Fruit fly (Drosophila melanogaster) whole organism, wandering third instar larva: Measurements from ENCODE around the gene CG33160.

Experiments
- Abd-B ChIP-seq: fragments of >200 bp; optimal IDR thresholded peaks from 2 replicates; lab custom pipeline; 2017; ENCODE audit warnings: missing biosample characterization, missing genetic modification characterization
- CG32264 ChIP-seq: fragments of 200-800 bp; sonication (Bioruptor generic); optimal IDR thresholded peaks from 2 replicates; lab custom pipeline; 2016; ENCODE audit warnings: missing biosample characterization, missing genetic modification characterization
- CrebA ChIP-seq: fragments of 200-800 bp; sonication (Bioruptor generic); optimal IDR thresholded peaks from 2 replicates; lab custom pipeline; 2016; ENCODE audit warnings: missing biosample characterization, mild to moderate bottlenecking, missing genetic modification characterization, borderline replicate concordance
- Dfd ChIP-seq: fragments of >200 bp; optimal IDR thresholded peaks from 2 replicates; lab custom pipeline; 2017; ENCODE audit warnings: missing biosample characterization, missing genetic modification characterization
- Dif ChIP-seq: fragments of 200-275, 200-300 bp; sonication (Bioruptor generic); optimal IDR thresholded peaks from 2 replicates; lab custom pipeline; 2018; ENCODE audit warnings: missing biosample characterization, missing genetic modification characterization; ENCODE audit not compliant: partially characterized antibody
- GATAd ChIP-seq: sonication (Bioruptor generic); optimal IDR thresholded peaks from 2 replicates; lab custom pipeline; 2016; ENCODE audit warnings: missing biosample characterization, missing genetic modification characterization
- HLH106 ChIP-seq: fragments of 200-800 bp; optimal IDR thresholded peaks from 3 replicates; lab custom pipeline; 2019; ENCODE audit warnings: missing biosample characterization, mild to moderate bottlenecking, missing genetic modification characterization, moderate library complexity
- Hnf4 ChIP-seq: fragments of 200-800 bp; sonication (Bioruptor generic); optimal IDR thresholded peaks from 2 replicates; lab custom pipeline; 2016; ENCODE audit warnings: missing biosample characterization, mild to moderate bottlenecking, missing genetic modification characterization
- Hr78 ChIP-seq: fragments of >200 bp; optimal IDR thresholded peaks from 2 replicates; lab custom pipeline; 2017; ENCODE audit warnings: missing biosample characterization, missing genetic modification characterization
- Hr83 ChIP-seq: fragments of 200-300 bp; sonication (Bioruptor generic); optimal IDR thresholded peaks from 2 replicates; lab custom pipeline; 2016; ENCODE audit warnings: missing biosample characterization, mild to moderate bottlenecking, missing genetic modification characterization, moderate library complexity; ENCODE audit not compliant: poor library complexity, severe bottlenecking
- Jra ChIP-seq: sonication (Bioruptor generic); optimal IDR thresholded peaks from 2 replicates; lab custom pipeline; 2016; ENCODE audit warnings: missing biosample characterization, missing genetic modification characterization
- Mio ChIP-seq: sonication (Bioruptor generic); optimal IDR thresholded peaks from 2 replicates; lab custom pipeline; 2016; ENCODE audit warnings: missing biosample characterization, missing genetic modification characterization
- Myc ChIP-seq: fragments of >200 bp; optimal IDR thresholded peaks from 2 replicates; lab custom pipeline; 2017
- N ChIP-seq: fragments of >200 bp; optimal IDR thresholded peaks from 2 replicates; lab custom pipeline; 2018; ENCODE audit warnings: missing biosample characterization, missing external identifiers, missing genetic modification characterization
- OdsH ChIP-seq: fragments of 200-800 bp; sonication (Bioruptor generic); optimal IDR thresholded peaks from 2 replicates; lab custom pipeline; 2016; ENCODE audit warnings: missing biosample characterization, mild to moderate bottlenecking, missing genetic modification characterization
- Rel ChIP-seq, 2 experiments: fragments of 200-800 bp; sonication (Bioruptor generic) in 1 of 2; optimal IDR thresholded peaks; 2 replicates in 1 of 2; 3 replicates in 1 of 2; lab custom pipeline; 2016 to 2019; ENCODE audit warnings: mild to moderate bottlenecking in 2 of 2, missing biosample characterization in 2 of 2, missing genetic modification characterization in 2 of 2, moderate library complexity in 1 of 2
- Vsx2 ChIP-seq: fragments of 200-300, 225-300 bp; sonication (Bioruptor generic); optimal IDR thresholded peaks from 2 replicates; lab custom pipeline; 2018; ENCODE audit warnings: missing biosample characterization, missing genetic modification characterization; ENCODE audit not compliant: partially characterized antibody
- br ChIP-seq: fragments of 200-800 bp; sonication (Bioruptor generic); optimal IDR thresholded peaks from 2 replicates; lab custom pipeline; 2016; ENCODE audit warnings: missing biosample characterization, missing genetic modification characterization
- brk ChIP-seq: fragments of 200-800 bp; sonication (Bioruptor generic); optimal IDR thresholded peaks from 2 replicates; lab custom pipeline; 2016; ENCODE audit warnings: missing biosample characterization, mild to moderate bottlenecking, missing genetic modification characterization
- dl ChIP-seq, 2 experiments: fragments of 175-275, 200-275 bp in 1 of 2; fragments of 200-275 bp in 1 of 2; sonication (Bioruptor generic); optimal IDR thresholded peaks; lab custom pipeline; 2018; ENCODE audit warnings: mild to moderate bottlenecking in 2 of 2, missing biosample characterization in 2 of 2, missing genetic modification characterization in 2 of 2, moderate library complexity in 2 of 2; ENCODE audit not compliant: partially characterized antibody in 2 of 2, insufficient read depth in 1 of 2
- dmrt93B ChIP-seq: fragments of 200-800 bp; sonication (Bioruptor generic); optimal IDR thresholded peaks from 2 replicates; lab custom pipeline; 2018; ENCODE audit warnings: missing biosample characterization, mild to moderate bottlenecking, missing genetic modification characterization
- dsf ChIP-seq: sonication (Bioruptor generic); optimal IDR thresholded peaks from 2 replicates; lab custom pipeline; 2016; ENCODE audit warnings: missing biosample characterization, missing genetic modification characterization, borderline replicate concordance
- ey ChIP-seq: fragments of 200-800 bp; sonication (Bioruptor generic); optimal IDR thresholded peaks from 2 replicates; lab custom pipeline; 2016; ENCODE audit warnings: missing biosample characterization, missing genetic modification characterization
- fru ChIP-seq: fragments of 200-800 bp; sonication (Bioruptor generic); optimal IDR thresholded peaks from 3 replicates; lab custom pipeline; 2016; ENCODE audit warnings: missing biosample characterization, mild to moderate bottlenecking, missing genetic modification characterization
- h ChIP-seq: fragments of 200-800 bp; sonication (Bioruptor generic); optimal IDR thresholded peaks from 3 replicates; lab custom pipeline; 2016; ENCODE audit warnings: missing biosample characterization, mild to moderate bottlenecking, missing genetic modification characterization
- jim ChIP-seq: fragments of 175-275, 200-325 bp; sonication (Bioruptor generic); optimal IDR thresholded peaks from 2 replicates; lab custom pipeline; 2016; ENCODE audit warnings: missing biosample characterization, mild to moderate bottlenecking, missing genetic modification characterization
- lola ChIP-seq: fragments of >200 bp; optimal IDR thresholded peaks from 2 replicates; lab custom pipeline; 2017; ENCODE audit warnings: missing biosample characterization, missing genetic modification characterization
- pan ChIP-seq: fragments of >200 bp; optimal IDR thresholded peaks from 2 replicates; lab custom pipeline; 2017
- psq ChIP-seq: fragments of 200-800 bp; sonication (Bioruptor generic); optimal IDR thresholded peaks from 3 replicates; lab custom pipeline; 2017; ENCODE audit warnings: missing biosample characterization, mild to moderate bottlenecking, missing genetic modification characterization, moderate library complexity
- rgr ChIP-seq: fragments of 200-800 bp; sonication (Bioruptor generic); optimal IDR thresholded peaks from 3 replicates; lab custom pipeline; 2016; ENCODE audit warnings: missing biosample characterization, mild to moderate bottlenecking, missing genetic modification characterization
- sage ChIP-seq: fragments of 200-800 bp; sonication (Bioruptor generic); optimal IDR thresholded peaks from 2 replicates; lab custom pipeline; 2016; ENCODE audit warnings: missing biosample characterization, mild to moderate bottlenecking, missing genetic modification characterization
- sv ChIP-seq: fragments of 200-800 bp; sonication (Bioruptor generic); optimal IDR thresholded peaks from 3 replicates; lab custom pipeline; 2016; ENCODE audit warnings: missing biosample characterization, missing genetic modification characterization
- tai ChIP-seq: sonication (Bioruptor generic); optimal IDR thresholded peaks from 2 replicates; lab custom pipeline; 2016; ENCODE audit warnings: missing biosample characterization, missing genetic modification characterization
- usp ChIP-seq: fragments of >200 bp; optimal IDR thresholded peaks from 2 replicates; lab custom pipeline; 2017; ENCODE audit warnings: missing biosample characterization, missing genetic modification characterization
- woc ChIP-seq: sonication (Bioruptor generic); optimal IDR thresholded peaks from 2 replicates; lab custom pipeline; 2016; ENCODE audit warnings: missing biosample characterization, mild to moderate bottlenecking, missing genetic modification characterization

Gene CG33160

dm6 chr3L:3206263-3206662, at the start of gene CG33160:
Gene CG33160, minus strand, starts transcription at chr3L:3206363.
- TF ChIP-seq rgr (GFP tag; lab: Kevin White, UChicago) = no peak
- TF ChIP-seq Vsx2 (GFP tag; lab: Kevin White, UChicago) = no peak
- TF ChIP-seq dmrt93B (GFP tag; lab: Kevin White, UChicago) = no peak
- no peak for TF ChIP-seq Abd-B (GFP tag; lab: Kevin White, UChicago)
- no peak for TF ChIP-seq OdsH
- TF ChIP-seq h (GFP tag; lab: Kevin White, UChicago) = no peak
- no peak for TF ChIP-seq GATAd (GFP tag; lab: Kevin White, UChicago)
- TF ChIP-seq usp (GFP tag; lab: Kevin White, UChicago) = no peak
- no peak for TF ChIP-seq Hnf4 (GFP tag; lab: Kevin White, UChicago)
- TF ChIP-seq tai (GFP tag; lab: Kevin White, UChicago) = no peak
- TF ChIP-seq psq = no peak
- TF ChIP-seq sv (GFP tag; lab: Kevin White, UChicago) = no peak
- no peak for TF ChIP-seq sage (GFP tag; lab: Kevin White, UChicago)
- TF ChIP-seq brk (GFP tag; lab: Kevin White, UChicago) = no peak
- TF ChIP-seq CrebA = no peak
- TF ChIP-seq jim (GFP tag; lab: Kevin White, UChicago) = no peak
- TF ChIP-seq HLH106 (tag; lab: Kevin White, UChicago) = no peak
- TF ChIP-seq Hr83 (GFP tag; lab: Kevin White, UChicago) = no peak

dm6 chr3L:3253631-3254030, 47.5 kb upstream of the CG33160 start:
- TF ChIP-seq brk (GFP tag; lab: Kevin White, UChicago) (no peak), Rel (GFP tag; optimal IDR thresholded peaks at IDR 0.05; lab: Kevin White, UChicago) (no peak), Rel (tag; optimal IDR thresholded peaks at IDR 0.05; lab: Kevin White, UChicago) (no peak), dl (GFP tag; optimal IDR thresholded peaks at IDR 0.05; lab: Kevin White, UChicago; ENCODE audit: insufficient read depth in 1 of 2, partially characterized antibody in 2 of 2) (peak in 1 of 2 experiments; percentile 25), Myc (lab: Kevin White, UChicago) (no peak), Hr78 (no peak), Vsx2 (GFP tag; lab: Kevin White, UChicago) (peak; percentile 59), woc (GFP tag; lab: Kevin White, UChicago) (peak; percentile 62), N (GFP tag; lab: Kevin White, UChicago) (no peak), Dif (peak; percentile 55), HLH106 (tag; lab: Kevin White, UChicago) (no peak)
- TF ChIP-seq, all 38 proteins: peak for 4

- no peak for TF ChIP-seq Myc (lab: Kevin White, UChicago)
- TF ChIP-seq dl (GFP tag; optimal IDR thresholded peaks at IDR 0.05; lab: Kevin White, UChicago; ENCODE audit: insufficient read depth in 1 of 2, partially characterized antibody in 2 of 2) = no peak
- no peak for TF ChIP-seq Jra
- no peak for TF ChIP-seq Dfd
- no peak for TF ChIP-seq rgr (GFP tag; lab: Kevin White, UChicago)
- no peak for TF ChIP-seq Dif
- TF ChIP-seq br = no peak
- TF ChIP-seq pan (lab: Kevin White, UChicago) = no peak
- no peak for TF ChIP-seq fru (GFP tag; lab: Kevin White, UChicago)
- no peak for TF ChIP-seq CrebA
- TF ChIP-seq Mio (GFP tag; lab: Kevin White, UChicago) = no peak
- no peak for TF ChIP-seq Vsx2 (GFP tag; lab: Kevin White, UChicago)
- TF ChIP-seq ey (GFP tag; lab: Kevin White, UChicago) = no peak
- no peak for TF ChIP-seq CG32264
- no peak for TF ChIP-seq brk (GFP tag; lab: Kevin White, UChicago)
- TF ChIP-seq, all 38 proteins: peak for 0
Measured at dm6 chr3L:3252884-3253283, 46.7 kb upstream of the CG33160 start.

dm6 chr3L:3251659-3252490, 45.7 kb upstream of the CG33160 start:
- peak; percentile 74 for TF ChIP-seq psq
- peak; percentile 40 for TF ChIP-seq dsf (GFP tag; lab: Kevin White, UChicago)
- peak; percentile 16 for TF ChIP-seq GATAd (GFP tag; lab: Kevin White, UChicago)
- no peak for TF ChIP-seq Mio (GFP tag; lab: Kevin White, UChicago)
- TF ChIP-seq h (GFP tag; lab: Kevin White, UChicago) = peak; percentile 27
- TF ChIP-seq Rel (GFP tag; optimal IDR thresholded peaks at IDR 0.05; lab: Kevin White, UChicago) = no peak
- TF ChIP-seq Rel (tag; optimal IDR thresholded peaks at IDR 0.05; lab: Kevin White, UChicago) = peak; percentile 29
- TF ChIP-seq fru (GFP tag; lab: Kevin White, UChicago) = peak; percentile 26
- TF ChIP-seq CG32264 = no peak
- TF ChIP-seq tai (GFP tag; lab: Kevin White, UChicago) = peak; percentile 29
- peak; percentile 35 for TF ChIP-seq br
- no peak for TF ChIP-seq OdsH
- TF ChIP-seq Hr83 (GFP tag; lab: Kevin White, UChicago) = peak; percentile 18
- peak; percentile 1 for TF ChIP-seq rgr (GFP tag; lab: Kevin White, UChicago)
- no peak for TF ChIP-seq Abd-B (GFP tag; lab: Kevin White, UChicago)
- peak; percentile 24 for TF ChIP-seq Vsx2 (GFP tag; lab: Kevin White, UChicago)
- TF ChIP-seq lola (GFP tag; lab: Kevin White, UChicago) = no peak
- no peak for TF ChIP-seq HLH106 (tag; lab: Kevin White, UChicago)
- TF ChIP-seq Hnf4 (GFP tag; lab: Kevin White, UChicago) = peak; percentile 70
- TF ChIP-seq Jra = peak; percentile 41
- peak; percentile 79 for TF ChIP-seq brk (GFP tag; lab: Kevin White, UChicago)
- TF ChIP-seq CrebA = peak; percentile 62
- peak; percentile 26 for TF ChIP-seq woc (GFP tag; lab: Kevin White, UChicago)
